Worm (Caenorhabditis elegans) whole organism, L3 larva: ENCODE results near the gene sre-40.

Source experiments
- aly-2 ChIP-seq: fragments of 150-350 bp; optimal IDR thresholded peaks from 2 replicates; lab custom pipeline; 2014; ENCODE audit warnings: missing biosample characterization, missing genetic modification characterization
- lsy-12 ChIP-seq: sonication (generic microtip); optimal IDR thresholded peaks from 2 replicates; lab custom pipeline; 2016; ENCODE audit warnings: mild to moderate bottlenecking, missing genetic modification characterization, missing compliant biosample characterization
- nhr-12 ChIP-seq: fragments of 150-350 bp; optimal IDR thresholded peaks from 2 replicates; lab custom pipeline; 2014; ENCODE audit warnings: missing biosample characterization, missing genetic modification characterization
- nhr-77 ChIP-seq: fragments of 150-350 bp; optimal IDR thresholded peaks from 2 replicates; lab custom pipeline; 2014; ENCODE audit warnings: missing biosample characterization, missing genetic modification characterization
- skn-1 ChIP-seq: fragments of 150-350 bp; optimal IDR thresholded peaks from 2 replicates; lab custom pipeline; 2014; ENCODE audit warnings: missing biosample characterization, missing genetic modification characterization

ce11 chrII:4673242-4673641 is 10.4 kb downstream of the sre-40 start:
- TF ChIP-seq lsy-12 (tag; lab: Kevin White, UChicago) (no peak), nhr-77 (tag; lab: Kevin White, UChicago) (no peak), nhr-12 (tag; lab: Kevin White, UChicago) (no peak), aly-2 (tag; lab: Kevin White, UChicago) (no peak), skn-1 (tag; lab: Kevin White, UChicago) (no peak)
